Fruit fly (Drosophila melanogaster): Measurements from ENCODE around the gene CG6479.

dm6 chr3L:17339122-17339521, at the start of gene CG6479:
- peak; percentile 55 for TF ChIP-seq Myc (optimal IDR thresholded peaks at IDR 0.05)
- TF ChIP-seq woc (GFP tag; optimal IDR thresholded peaks at IDR 0.05): no peak
- no peak for TF ChIP-seq OdsH (GFP tag; optimal IDR thresholded peaks at IDR 0.05)
- no peak for TF ChIP-seq tai (GFP tag; optimal IDR thresholded peaks at IDR 0.05)
- TF ChIP-seq fru (GFP tag; optimal IDR thresholded peaks at IDR 0.05): no peak
- TF ChIP-seq h (GFP tag; optimal IDR thresholded peaks at IDR 0.05): no peak
- TF ChIP-seq rgr (GFP tag; optimal IDR thresholded peaks at IDR 0.05): no peak
- no peak for TF ChIP-seq lola (GFP tag; optimal IDR thresholded peaks at IDR 0.05)
- no peak for TF ChIP-seq Hr78 (GFP tag; optimal IDR thresholded peaks at IDR 0.05)
- no peak for TF ChIP-seq CrebA (GFP tag; optimal IDR thresholded peaks at IDR 0.05; ENCODE audit: borderline replicate concordance)
- no peak for TF ChIP-seq psq (GFP tag; optimal IDR thresholded peaks at IDR 0.05)
- TF ChIP-seq Abd-B (GFP tag; optimal IDR thresholded peaks at IDR 0.05): no peak
- TF ChIP-seq jim (GFP tag; optimal IDR thresholded peaks at IDR 0.05): no peak

All from whole organism, wandering third instar larva.